Fruit fly (Drosophila melanogaster) Kc167 (cell line): ENCODE results near the gene Tti1.

Source experiments
- Myc ChIP-seq: fragments of >200 bp; optimal IDR thresholded peaks from 2 replicates; lab custom pipeline; 2017; ENCODE audit warnings: missing external identifiers
- psq ChIP-seq: fragments of >200 bp; optimal IDR thresholded peaks from 2 replicates; lab custom pipeline; 2017; ENCODE audit warnings: missing external identifiers

dm6 chr3R:9767620-9768592 lies 13.4 kb upstream of the Tti1 start, which contains the start of gene Naa80:
- TF ChIP-seq Myc (lab: Kevin White, UChicago) (no peak), psq (lab: Kevin White, UChicago) (no peak)
